Fruit fly (Drosophila melanogaster) whole organism, embryonic: ENCODE data around the gene CG15528.

Experiments used
- Atf6 ChIP-seq: fragments of 200-800 bp; sonication (Bioruptor generic); IDR thresholded peaks from 2 replicates; pipeline ENCODE4 v1.3.6; 2022; ENCODE audit warnings: missing biosample characterization, missing genetic modification characterization
- CG10366 ChIP-seq: fragments of 200-800 bp; sonication (Bioruptor generic); IDR thresholded peaks from 2 replicates; pipeline ENCODE4 v1.3.6; 2022; ENCODE audit warnings: missing biosample characterization, missing genetic modification characterization
- CG11247 ChIP-seq: fragments of 200-800 bp; sonication (Bioruptor generic); IDR thresholded peaks from 2 replicates; pipeline ENCODE4 v1.3.6; 2022; ENCODE audit warnings: missing biosample characterization, missing genetic modification characterization
- CG12104 ChIP-seq: fragments of 200-800 bp; sonication (Bioruptor generic); optimal IDR thresholded peaks from 3 replicates; lab custom pipeline; 2016; ENCODE audit warnings: missing biosample characterization, missing genetic modification characterization
- CG13424 ChIP-seq: fragments of 200-800 bp; sonication (Bioruptor generic); optimal IDR thresholded peaks from 2 replicates; lab custom pipeline; 2019; ENCODE audit warnings: missing biosample characterization, mild to moderate bottlenecking, missing genetic modification characterization, moderate library complexity
- CG14014 ChIP-seq: fragments of 200-800 bp; sonication (Bioruptor generic); IDR thresholded peaks from 2 replicates; pipeline ENCODE4 v1.3.6; 2022; ENCODE audit warnings: missing biosample characterization, missing genetic modification characterization
- CG14710 ChIP-seq: fragments of 200-800 bp; sonication (Bioruptor generic); optimal IDR thresholded peaks from 3 replicates; lab custom pipeline; 2019; ENCODE audit warnings: missing biosample characterization, mild to moderate bottlenecking, missing genetic modification characterization, moderate library complexity
- CG15269 ChIP-seq: fragments of 200-800 bp; sonication (Bioruptor generic); optimal IDR thresholded peaks from 2 replicates; lab custom pipeline; 2018; ENCODE audit warnings: missing biosample characterization, mild to moderate bottlenecking, missing genetic modification characterization, moderate library complexity
- CG17328 ChIP-seq: fragments of 200-800 bp; sonication (Bioruptor generic); IDR thresholded peaks from 2 replicates; pipeline ENCODE4 v1.3.6; 2022; ENCODE audit warnings: missing biosample characterization, missing genetic modification characterization
- CG17359 ChIP-seq: fragments of 200-800 bp; sonication (Bioruptor generic); optimal IDR thresholded peaks from 3 replicates; lab custom pipeline; 2018; ENCODE audit warnings: missing biosample characterization, mild to moderate bottlenecking, missing genetic modification characterization, moderate library complexity
- CG2678 ChIP-seq: fragments of 200-800 bp; sonication (Bioruptor generic); optimal IDR thresholded peaks from 3 replicates; lab custom pipeline; 2019; ENCODE audit warnings: missing biosample characterization, mild to moderate bottlenecking, missing genetic modification characterization, moderate library complexity
- CG2712 ChIP-seq: fragments of 200-800 bp; optimal IDR thresholded peaks from 3 replicates; lab custom pipeline; 2019; ENCODE audit warnings: missing biosample characterization, mild to moderate bottlenecking, missing genetic modification characterization, moderate library complexity
- CG34376 ChIP-seq: fragments of 200-800 bp; sonication (Bioruptor generic); optimal IDR thresholded peaks from 2 replicates; lab custom pipeline; 2018; ENCODE audit warnings: missing biosample characterization, mild to moderate bottlenecking, missing genetic modification characterization
- CG3726 ChIP-seq: fragments of 200-800 bp; sonication (Bioruptor generic); IDR thresholded peaks from 3 replicates; pipeline ENCODE4, ENCODE4 v1.3.6; 2022; ENCODE audit warnings: missing biosample characterization, missing genetic modification characterization
- CG7786 ChIP-seq: fragments of 200-800 bp; sonication (Bioruptor generic); optimal IDR thresholded peaks from 2 replicates; lab custom pipeline; 2016; ENCODE audit warnings: missing biosample characterization, missing genetic modification characterization
- CG7839 ChIP-seq: fragments of 200-800 bp; sonication (Bioruptor generic); optimal IDR thresholded peaks from 3 replicates; lab custom pipeline; 2018; ENCODE audit warnings: missing biosample characterization, mild to moderate bottlenecking, missing genetic modification characterization, moderate library complexity
- CG9609 ChIP-seq: fragments of 200-800 bp; sonication (Bioruptor generic); optimal IDR thresholded peaks from 3 replicates; lab custom pipeline; 2016; ENCODE audit warnings: missing biosample characterization, missing genetic modification characterization
- CG9797 ChIP-seq: fragments of 200-800 bp; sonication (Bioruptor generic); optimal IDR thresholded peaks from 3 replicates; lab custom pipeline; 2018; ENCODE audit warnings: missing biosample characterization, mild to moderate bottlenecking, missing genetic modification characterization
- CkIIα-i1 ChIP-seq: fragments of 200-800 bp; sonication (Bioruptor generic); IDR thresholded peaks from 2 replicates; pipeline ENCODE4 v1.3.6; 2022; ENCODE audit warnings: missing biosample characterization, missing genetic modification characterization
- Dek ChIP-seq: fragments of 200-800 bp; sonication (Bioruptor generic); optimal IDR thresholded peaks from 3 replicates; lab custom pipeline; 2019; ENCODE audit warnings: missing biosample characterization, mild to moderate bottlenecking, missing genetic modification characterization, moderate library complexity
- HLH3B ChIP-seq: fragments of 200-800 bp; sonication (Bioruptor generic); IDR thresholded peaks from 2 replicates; pipeline ENCODE4 v1.3.6; 2022; ENCODE audit warnings: missing biosample characterization, missing genetic modification characterization
- Med ChIP-seq: fragments of 200-800 bp; sonication (Bioruptor generic); peaks from one replicate; lab custom pipeline; 2016; ENCODE audit warnings: missing biosample characterization, missing genetic modification characterization, mild to moderate bottlenecking, inconsistent platforms, moderate library complexity
- Myb ChIP-seq: fragments of 200-800 bp; sonication (Bioruptor generic); optimal IDR thresholded peaks from 2 replicates; lab custom pipeline; 2016; ENCODE audit warnings: missing biosample characterization, missing genetic modification characterization
- Rfx ChIP-seq: fragments of 200-800 bp; sonication (Bioruptor generic); IDR thresholded peaks from 2 replicates; pipeline ENCODE4 v1.3.6; 2022; ENCODE audit warnings: missing biosample characterization, missing genetic modification characterization
- Scr ChIP-seq: fragments of 200-800 bp; sonication (Bioruptor generic); IDR thresholded peaks from 2 replicates; pipeline ENCODE4 v1.3.6; 2022; ENCODE audit warnings: missing biosample characterization, missing genetic modification characterization; ENCODE audit not compliant: partially characterized antibody
- Vsx1 ChIP-seq: fragments of 200-800 bp; sonication (Bioruptor generic); optimal IDR thresholded peaks from 2 replicates; lab custom pipeline; 2017; ENCODE audit warnings: missing biosample characterization, mild to moderate bottlenecking, missing genetic modification characterization, missing genetic modification reagents
- Xbp1 ChIP-seq: fragments of 200-800 bp; sonication (Bioruptor generic); optimal IDR thresholded peaks from 3 replicates; lab custom pipeline; 2016; ENCODE audit warnings: missing biosample characterization, mild to moderate bottlenecking, missing genetic modification characterization
- Xrp1 ChIP-seq: fragments of 200-800 bp; sonication (Bioruptor generic); IDR thresholded peaks from 2 replicates; pipeline ENCODE4 v1.3.6; 2022; ENCODE audit warnings: missing biosample characterization, missing genetic modification characterization
- ara ChIP-seq: fragments of 200-800 bp; sonication (Bioruptor generic); IDR thresholded peaks from 2 replicates; pipeline ENCODE4 v1.3.6; 2022; ENCODE audit warnings: missing biosample characterization, missing genetic modification characterization
- ash1 ChIP-seq: fragments of 200-800 bp; sonication (Bioruptor generic); optimal IDR thresholded peaks from 2 replicates; lab custom pipeline; 2018; ENCODE audit warnings: missing biosample characterization, mild to moderate bottlenecking, missing genetic modification characterization
- az2 ChIP-seq: fragments of 200-800 bp; sonication (Bioruptor generic); optimal IDR thresholded peaks from 3 replicates; lab custom pipeline; 2016; ENCODE audit warnings: missing biosample characterization, missing genetic modification characterization
- bab2 ChIP-seq: fragments of 200-800 bp; sonication (Bioruptor generic); optimal IDR thresholded peaks from 2 replicates; lab custom pipeline; 2016; ENCODE audit warnings: missing biosample characterization, missing genetic modification characterization
- bsh ChIP-seq, 2 experiments: fragments of 200-800 bp; sonication (Bioruptor generic); optimal IDR thresholded peaks; 2 replicates each; lab custom pipeline; 2017 to 2018; ENCODE audit warnings: mild to moderate bottlenecking in 2 of 2, missing biosample characterization in 2 of 2, missing genetic modification characterization in 2 of 2, moderate library complexity in 1 of 2
- cg ChIP-seq: fragments of 200-800 bp; sonication (Bioruptor generic); optimal IDR thresholded peaks from 3 replicates; lab custom pipeline; 2019; ENCODE audit warnings: missing biosample characterization, mild to moderate bottlenecking, missing genetic modification characterization, moderate library complexity
- chif ChIP-seq, 2 experiments: fragments of 200-800 bp; sonication (Bioruptor generic); optimal IDR thresholded peaks; 3 replicates each; lab custom pipeline; 2016; ENCODE audit warnings: missing biosample characterization in 2 of 2, missing genetic modification characterization in 2 of 2
- dysf ChIP-seq: fragments of 200-800 bp; sonication (Bioruptor generic); IDR thresholded peaks from 3 replicates; pipeline ENCODE4 v1.3.6; 2022; ENCODE audit warnings: missing biosample characterization, missing genetic modification characterization
- en ChIP-seq: fragments of 200-800 bp; sonication (Bioruptor generic); optimal IDR thresholded peaks from 2 replicates; lab custom pipeline; 2016; ENCODE audit warnings: missing biosample characterization, missing genetic modification characterization
- fd96Cb ChIP-seq: fragments of 200-800 bp; sonication (Bioruptor generic); optimal IDR thresholded peaks from 2 replicates; lab custom pipeline; 2018; ENCODE audit warnings: missing biosample characterization, mild to moderate bottlenecking, missing genetic modification characterization, moderate library complexity
- grau ChIP-seq: fragments of 200-800 bp; optimal IDR thresholded peaks from 3 replicates; lab custom pipeline; 2019; ENCODE audit warnings: missing biosample characterization, mild to moderate bottlenecking, missing genetic modification characterization, moderate library complexity
- hbn ChIP-seq: fragments of 200-800 bp; sonication (Bioruptor generic); IDR thresholded peaks from 2 replicates; pipeline ENCODE4 v1.3.6; 2022; ENCODE audit warnings: missing biosample characterization, missing genetic modification characterization; ENCODE audit not compliant: partially characterized antibody
- klu ChIP-seq: fragments of 200-800 bp; sonication (Bioruptor generic); IDR thresholded peaks from 2 replicates; pipeline ENCODE4 v1.3.6; 2022; ENCODE audit warnings: missing biosample characterization, missing genetic modification characterization
- lmd ChIP-seq: fragments of 200-800 bp; sonication (Bioruptor generic); IDR thresholded peaks from 2 replicates; pipeline ENCODE4 v1.3.6; 2022; ENCODE audit warnings: missing biosample characterization, missing genetic modification characterization
- mirr ChIP-seq: fragments of 200-800 bp; sonication (Bioruptor generic); optimal IDR thresholded peaks from 3 replicates; lab custom pipeline; 2018; ENCODE audit warnings: missing biosample characterization, mild to moderate bottlenecking, missing genetic modification characterization
- nerfin-2 ChIP-seq: fragments of 200-800 bp; sonication (Bioruptor generic); IDR thresholded peaks from 2 replicates; pipeline ENCODE4 v1.3.6; 2022; ENCODE audit warnings: missing biosample characterization, missing genetic modification characterization; ENCODE audit not compliant: partially characterized antibody
- phol ChIP-seq: fragments of 200-800 bp; sonication (Bioruptor generic); optimal IDR thresholded peaks from 3 replicates; lab custom pipeline; 2018; ENCODE audit warnings: missing biosample characterization, mild to moderate bottlenecking, missing genetic modification characterization, moderate library complexity
- pita ChIP-seq: fragments of 200-800 bp; sonication (Bioruptor generic); optimal IDR thresholded peaks from 2 replicates; lab custom pipeline; 2017; ENCODE audit warnings: missing biosample characterization, mild to moderate bottlenecking, missing genetic modification characterization
- row ChIP-seq: fragments of 200-800 bp; sonication (Bioruptor generic); IDR thresholded peaks from 3 replicates; pipeline ENCODE4 v1.3.6; 2022; ENCODE audit warnings: missing biosample characterization, missing genetic modification characterization
- shn ChIP-seq: fragments of 200-800 bp; sonication (Bioruptor generic); optimal IDR thresholded peaks from 3 replicates; lab custom pipeline; 2016; ENCODE audit warnings: missing biosample characterization, missing genetic modification characterization
- unpg ChIP-seq: fragments of 200-800 bp; sonication (Bioruptor generic); optimal IDR thresholded peaks from 3 replicates; lab custom pipeline; 2018; ENCODE audit warnings: missing biosample characterization, mild to moderate bottlenecking, missing genetic modification characterization, moderate library complexity
- zf30C ChIP-seq: fragments of 200-800 bp; sonication (Bioruptor generic); optimal IDR thresholded peaks from 3 replicates; lab custom pipeline; 2018; ENCODE audit warnings: missing biosample characterization, mild to moderate bottlenecking, missing genetic modification characterization
- zfh1 ChIP-seq: fragments of 200-800 bp; sonication (Bioruptor generic); IDR thresholded peaks from 3 replicates; pipeline ENCODE4 v1.3.6; 2022; ENCODE audit warnings: missing biosample characterization, missing genetic modification characterization

CG15528 gene

dm6 chr3R:30021009-30021408 lies 30.9 kb downstream of the CG15528 start (continued):
- TF ChIP-seq en (GFP tag; lab: Kevin White, UChicago) (no peak), phol (tag; lab: Kevin White, UChicago) (peak; percentile 30), pita (GFP tag; lab: Kevin White, UChicago) (no peak), CG7786 (GFP tag; lab: Kevin White, UChicago) (no peak), bsh (GFP tag; optimal IDR thresholded peaks at IDR 0.05; lab: Kevin White, UChicago) (peak in 1 of 2 experiments; percentile 29), CG9609 (GFP tag; lab: Kevin White, UChicago) (no peak), CG17359 (tag; lab: Kevin White, UChicago) (peak; percentile 22), bab2 (GFP tag; lab: Kevin White, UChicago) (no peak), row (peak; percentile 58), hbn (GFP tag; lab: Robert Waterston, UW) (no peak), zf30C (GFP tag; lab: Kevin White, UChicago) (peak; percentile 33), CG10366 (GFP tag; lab: Robert Waterston, UW) (peak; percentile 16; the same call in 1 of the 2 replicates), nerfin-2 (GFP tag; lab: Robert Waterston, UW) (no peak), CkIIα-i1 (no peak), klu (no peak), Atf6 (GFP tag; lab: Robert Waterston, UW) (peak; percentile 24; the same call in 1 of the 2 replicates), cg (GFP tag; lab: Kevin White, UChicago) (no peak), HLH3B (GFP tag; lab: Robert Waterston, UW) (0 out of 2 replicates have a peak, but pooled peaks have one; percentile 8), CG9797 (GFP tag; lab: Kevin White, UChicago) (no peak), shn (GFP tag; lab: Kevin White, UChicago) (no peak), Rfx (GFP tag; lab: Robert Waterston, UW) (peak; percentile 47), CG14014 (0 out of 2 replicates have a peak, but pooled peaks have one; percentile 27), CG15269 (tag; lab: Kevin White, UChicago) (peak; percentile 32), zfh1 (GFP tag; lab: Robert Waterston, UW) (0 out of 3 replicates have a peak, but pooled peaks have one; percentile 46), CG7839 (tag; lab: Kevin White, UChicago) (peak; percentile 22), fd96Cb (peak; percentile 43), dysf (GFP tag; lab: Robert Waterston, UW) (peak; percentile 59; the same call in 1 of the 3 replicates), mirr (GFP tag; lab: Kevin White, UChicago) (no peak), unpg (GFP tag; lab: Kevin White, UChicago) (peak; percentile 33), Dek (peak; percentile 8), grau (tag; lab: Kevin White, UChicago) (peak; percentile 23), Xrp1 (peak; percentile 48; the same call in 1 of the 2 replicates), CG11247 (GFP tag; lab: Robert Waterston, UW) (no peak), CG17328 (GFP tag; lab: Robert Waterston, UW) (no peak), CG14710 (tag; lab: Kevin White, UChicago) (peak; percentile 2), CG13424 (peak; percentile 16), lmd (GFP tag; lab: Robert Waterston, UW) (peak; percentile 30; the same call in 1 of the 2 replicates), ara (GFP tag; lab: Robert Waterston, UW) (peak; percentile 39; the same call in 1 of the 2 replicates), CG3726 (GFP tag; lab: Robert Waterston, UW) (no peak), CG2712 (tag; lab: Kevin White, UChicago) (peak; percentile 30), Xbp1 (GFP tag; lab: Kevin White, UChicago) (peak; percentile 29), CG12104 (GFP tag; lab: Kevin White, UChicago) (no peak), chif (GFP tag; optimal IDR thresholded peaks at IDR 0.05; lab: Kevin White, UChicago) (no peak), CG2678 (tag; lab: Kevin White, UChicago) (peak; percentile 38), CG34376 (GFP tag; lab: Kevin White, UChicago) (no peak), Myb (GFP tag; lab: Kevin White, UChicago) (no peak), az2 (GFP tag; lab: Kevin White, UChicago) (peak; percentile 3), Scr (no peak), Med (GFP tag; lab: Kevin White, UChicago) (peak; percentile 22), ash1 (GFP tag; lab: Kevin White, UChicago) (no peak), Vsx1 (GFP tag; lab: Kevin White, UChicago) (no peak)
